Worm (Caenorhabditis elegans) whole organism, L4/young adult: Measurements from ENCODE around the gene rsr-2.

ENCODE experiments used
- W03F9.2 ChIP-seq: fragments of 150-350 bp; optimal IDR thresholded peaks from 2 replicates; lab custom pipeline; 2014; ENCODE audit warnings: missing biosample characterization, missing genetic modification characterization
- him-1 ChIP-seq: sonication (generic microtip); optimal IDR thresholded peaks from 2 replicates; lab custom pipeline; 2016; ENCODE audit warnings: missing genotype, missing genetic modification reagents, missing genetic modification characterization, missing compliant biosample characterization

ce11 chrII:12208741-12209140 lies 16.4 kb upstream of the rsr-2 start:
- TF ChIP-seq him-1 = no peak
- no peak for TF ChIP-seq W03F9.2 (tag; lab: Kevin White, UChicago)
